Worm (Caenorhabditis elegans): Measurements from ENCODE around the gene F44E7.7.

Gene F44E7.7

ce11 chrV:5780713-5781360 lies 4.4 kb downstream of the F44E7.7 start, which contains the start of gene F44E7.5 (continued):
- no peak for TF ChIP-seq lin-39 (tag; optimal IDR thresholded peaks at IDR 0.05)
- no peak for TF ChIP-seq F37D6.2 (tag; optimal IDR thresholded peaks at IDR 0.05)
- TF ChIP-seq ceh-28 (tag; optimal IDR thresholded peaks at IDR 0.05), result no peak
- TF ChIP-seq egl-27 (tag; optimal IDR thresholded peaks at IDR 0.05), result no peak
- no peak for TF ChIP-seq nhr-10 (tag; optimal IDR thresholded peaks at IDR 0.05)

- TF ChIP-seq saeg-2 (GFP tag; IDR thresholded peaks at IDR 0.05) (no peak), F26F4.8 (GFP tag; conservative IDR thresholded peaks at IDR 0.05) (no peak), pqm-1 (tag; optimal IDR thresholded peaks at IDR 0.05) (no peak), hmg-1.1 (GFP tag; IDR thresholded peaks at IDR 0.05) (0 out of 2 replicates have a peak, but pooled peaks have one; percentile 13), zip-11 (GFP tag; IDR thresholded peaks at IDR 0.05) (peak; percentile 67), madf-5 (GFP tag; IDR thresholded peaks at IDR 0.05) (no peak), zag-1 (tag; optimal IDR thresholded peaks at IDR 0.05) (no peak), mep-1 (tag; optimal IDR thresholded peaks at IDR 0.05) (peak; percentile 18), nhr-11 (tag; optimal IDR thresholded peaks at IDR 0.05) (peak; percentile 42), gei-8 (GFP tag; optimal IDR thresholded peaks at IDR 0.05) (no peak), madf-9 (GFP tag; conservative IDR thresholded peaks at IDR 0.05) (no peak), nhr-6 (tag; optimal IDR thresholded peaks at IDR 0.05) (no peak), mxl-3 (GFP tag; optimal IDR thresholded peaks at IDR 0.05) (peak; percentile 26), ceh-82 (tag; optimal IDR thresholded peaks at IDR 0.05) (no peak), ceh-20 (GFP tag; IDR thresholded peaks at IDR 0.05) (no peak), mdl-1 (tag; optimal IDR thresholded peaks at IDR 0.05) (no peak), nhr-111 (GFP tag; optimal IDR thresholded peaks at IDR 0.05) (no peak), sdz-12 (GFP tag; optimal IDR thresholded peaks at IDR 0.05) (no peak), hlh-30 (tag; optimal IDR thresholded peaks at IDR 0.05; ENCODE audit: insufficient read depth) (peak; percentile 10), Y5F2A.4 (GFP tag; optimal IDR thresholded peaks at IDR 0.05) (no peak), rbr-2 (tag; optimal IDR thresholded peaks at IDR 0.05) (no peak), dmd-6 (GFP tag; IDR thresholded peaks at IDR 0.05) (no peak), lin-39 (tag; optimal IDR thresholded peaks at IDR 0.05) (no peak), attf-4 (tag; optimal IDR thresholded peaks at IDR 0.05) (no peak), duxl-1 (tag; optimal IDR thresholded peaks at IDR 0.05; ENCODE audit: poor library complexity) (no peak), cey-2 (tag; optimal IDR thresholded peaks at IDR 0.05; ENCODE audit: borderline replicate concordance, insufficient read depth) (no peak), nhr-102 (tag; optimal IDR thresholded peaks at IDR 0.05) (no peak), nhr-28 (tag; optimal IDR thresholded peaks at IDR 0.05) (peak; percentile 22), lin-15B (tag; optimal IDR thresholded peaks at IDR 0.05) (no peak), aha-1 (tag) (peak; percentile 52), ztf-7 (tag; optimal IDR thresholded peaks at IDR 0.05) (peak; percentile 60), unc-62 (GFP tag; optimal IDR thresholded peaks at IDR 0.05 in 1 of 2) (peak in 1 of 2 experiments; percentile 75), unc-62 (tag; optimal IDR thresholded peaks at IDR 0.05) (no peak), vab-7 (GFP tag; IDR thresholded peaks at IDR 0.05) (no peak), hlh-11 (tag; optimal IDR thresholded peaks at IDR 0.05) (peak; percentile 28), dpl-1 (GFP tag; optimal IDR thresholded peaks at IDR 0.05) (no peak), skn-1 (tag; optimal IDR thresholded peaks at IDR 0.05) (no peak), Y105C5A.15 (GFP tag; IDR thresholded peaks at IDR 0.05) (no peak), lsy-2 (tag; optimal IDR thresholded peaks at IDR 0.05) (peak in 1 of 2 experiments; percentile 18), spr-3 (GFP tag; optimal IDR thresholded peaks at IDR 0.05) (peak; percentile 37), fos-1 (tag; optimal IDR thresholded peaks at IDR 0.05) (no peak), Y75B8A.6 (GFP tag; IDR thresholded peaks at IDR 0.05) (no peak)
Observed at ce11 chrV:5779984-5780383, 5.3 kb downstream of the F44E7.7 start.

All from whole organism, L4 larva.